Fruit fly (Drosophila melanogaster): Measurements from ENCODE around the gene bocks.

Gene bocks

DNA sequence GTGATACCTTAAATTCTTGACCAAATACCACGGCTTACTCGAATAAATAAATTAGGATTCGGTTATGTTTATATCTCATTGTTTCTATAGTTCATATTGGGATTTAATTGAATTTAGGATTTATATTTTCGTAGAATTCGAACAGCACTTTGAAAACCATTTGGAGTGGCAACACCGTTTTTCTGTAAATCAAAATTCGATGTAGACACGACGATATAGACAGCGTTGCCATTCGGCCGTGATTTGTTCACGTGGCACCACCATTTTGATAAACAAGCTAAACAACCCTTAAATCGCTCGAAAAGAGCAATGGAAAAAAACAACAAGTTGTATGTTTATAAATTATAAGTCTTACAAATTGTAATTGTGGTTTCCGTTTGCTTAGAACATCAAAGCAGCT, 37.8 kb upstream of the bocks start (continued):
- TF ChIP-seq phol (tag; optimal IDR thresholded peaks at IDR 0.05) (peak; percentile 76), CG17361 (GFP tag; IDR thresholded peaks at IDR 0.05) (no peak), CG8290 (GFP tag; optimal IDR thresholded peaks at IDR 0.05) (no peak), CG8290 (tag; optimal IDR thresholded peaks at IDR 0.05) (peak in 1 of 2 experiments; percentile 13), E2f2 (GFP tag; IDR thresholded peaks at IDR 0.05) (peak; percentile 76), bbx (GFP tag; IDR thresholded peaks at IDR 0.05; ENCODE audit: partially characterized antibody) (peak; percentile 11; the same call in 1 of the 2 replicates), ara (GFP tag; IDR thresholded peaks at IDR 0.05) (no peak), sob (GFP tag; IDR thresholded peaks at IDR 0.05) (no peak), CG12659 (GFP tag; optimal IDR thresholded peaks at IDR 0.05) (no peak), gro (GFP tag; optimal IDR thresholded peaks at IDR 0.05) (peak; percentile 4), amos (GFP tag; IDR thresholded peaks at IDR 0.05; ENCODE audit: partially characterized antibody) (peak; percentile 67; the same call in 1 of the 2 replicates), pfk (GFP tag; optimal IDR thresholded peaks at IDR 0.05) (no peak), fd96Cb (tag; optimal IDR thresholded peaks at IDR 0.05) (no peak), CG11696 (GFP tag; IDR thresholded peaks at IDR 0.05) (no peak), repo (GFP tag; optimal IDR thresholded peaks at IDR 0.05) (no peak), CG8924 (tag; optimal IDR thresholded peaks at IDR 0.05) (peak; percentile 16), CG2116 (GFP tag; optimal IDR thresholded peaks at IDR 0.05) (peak; percentile 32)

- TF ChIP-seq Optix (GFP tag; IDR thresholded peaks at IDR 0.05) (0 out of 3 replicates have a peak, but pooled peaks have one; percentile 21), amos (GFP tag; IDR thresholded peaks at IDR 0.05; ENCODE audit: partially characterized antibody) (no peak), Drgx (GFP tag; IDR thresholded peaks at IDR 0.05) (0 out of 2 replicates have a peak, but pooled peaks have one; percentile 13), CG11456 (GFP tag; IDR thresholded peaks at IDR 0.05) (0 out of 3 replicates have a peak, but pooled peaks have one; percentile 41), CG3995 (GFP tag; optimal IDR thresholded peaks at IDR 0.05) (no peak), Ravus (GFP tag; IDR thresholded peaks at IDR 0.05) (no peak), fd64A (GFP tag; optimal IDR thresholded peaks at IDR 0.05) (no peak), CG18619 (GFP tag; optimal IDR thresholded peaks at IDR 0.05) (no peak), slou (GFP tag; optimal IDR thresholded peaks at IDR 0.05) (no peak), Med (GFP tag) (peak; percentile 67), kah (GFP tag; optimal IDR thresholded peaks at IDR 0.05) (peak; percentile 68), ara (GFP tag; IDR thresholded peaks at IDR 0.05) (0 out of 2 replicates have a peak, but pooled peaks have one; percentile 25), CG6791 (GFP tag; IDR thresholded peaks at IDR 0.05; ENCODE audit: partially characterized antibody) (0 out of 3 replicates have a peak, but pooled peaks have one; percentile 34), scrt (GFP tag; optimal IDR thresholded peaks at IDR 0.05) (peak; percentile 40), CG11093 (GFP tag; IDR thresholded peaks at IDR 0.05) (0 out of 3 replicates have a peak, but pooled peaks have one; percentile 22), nmo (GFP tag; optimal IDR thresholded peaks at IDR 0.05) (no peak), phol (tag; optimal IDR thresholded peaks at IDR 0.05) (no peak), Deaf1 (tag; optimal IDR thresholded peaks at IDR 0.05) (no peak), Atf6 (GFP tag; IDR thresholded peaks at IDR 0.05) (peak; percentile 23; the same call in 1 of the 2 replicates), wek (GFP tag; optimal IDR thresholded peaks at IDR 0.05) (no peak), mld (GFP tag; IDR thresholded peaks at IDR 0.05; ENCODE audit: partially characterized antibody) (0 out of 3 replicates have a peak, but pooled peaks have one; percentile 18), ewg (GFP tag; optimal IDR thresholded peaks at IDR 0.05) (no peak), CG4730 (GFP tag; IDR thresholded peaks at IDR 0.05) (no peak), D (optimal IDR thresholded peaks at IDR 0.05) (peak; percentile 13), D (GFP tag; optimal IDR thresholded peaks at IDR 0.05) (no peak), pita (GFP tag; optimal IDR thresholded peaks at IDR 0.05) (no peak)
These were observed 37.2 kb upstream of the bocks start for dm6 chr3R:9628036-9628435.

Measured in whole organism, embryonic.